Worm (Caenorhabditis elegans): Measurements from ENCODE around the gene W07G4.2.

Gene W07G4.2

ce11 chrV:13006754-13007153 lies 29.6 kb downstream of the W07G4.2 start:
- TF ChIP-seq pha-2 (tag; optimal IDR thresholded peaks at IDR 0.05) (no peak), hlh-6 (tag; optimal IDR thresholded peaks at IDR 0.05) (no peak), nfya-1 (tag; optimal IDR thresholded peaks at IDR 0.05) (no peak), ceh-14 (tag; optimal IDR thresholded peaks at IDR 0.05) (no peak), Y22D7AL.16 (tag; optimal IDR thresholded peaks at IDR 0.05) (no peak), pag-3 (tag; optimal IDR thresholded peaks at IDR 0.05; ENCODE audit: borderline replicate concordance) (no peak)

ce11 chrV:13004374-13004773 lies 32.0 kb downstream of the W07G4.2 start:
- no peak for TF ChIP-seq pha-4 (tag; optimal IDR thresholded peaks at IDR 0.05)
- no peak for TF ChIP-seq ceh-24 (tag; optimal IDR thresholded peaks at IDR 0.05)
- TF ChIP-seq ceh-2 (tag; optimal IDR thresholded peaks at IDR 0.05), result no peak
- no peak for TF ChIP-seq fkh-10 (GFP tag; optimal IDR thresholded peaks at IDR 0.05)
- TF ChIP-seq fax-1 (tag; optimal IDR thresholded peaks at IDR 0.05), result no peak
- no peak for TF ChIP-seq hlh-13 (GFP tag; optimal IDR thresholded peaks at IDR 0.05)
- TF ChIP-seq ama-1 (optimal IDR thresholded peaks at IDR 0.05), result no peak
- TF ChIP-seq K02D7.2 (tag; optimal IDR thresholded peaks at IDR 0.05), result no peak
- TF ChIP-seq T23F11.4 (GFP tag; optimal IDR thresholded peaks at IDR 0.05), result no peak

ce11 chrV:13003378-13003777 lies 33.0 kb downstream of the W07G4.2 start:
- TF ChIP-seq unc-86 (tag; optimal IDR thresholded peaks at IDR 0.05), result peak; percentile 85
- peak; percentile 76 for TF ChIP-seq dve-1 (tag; optimal IDR thresholded peaks at IDR 0.05)
- TF ChIP-seq pha-2 (tag; optimal IDR thresholded peaks at IDR 0.05), result peak; percentile 67
- TF ChIP-seq ets-4 (tag; optimal IDR thresholded peaks at IDR 0.05), result peak; percentile 44
- TF ChIP-seq tbx-7 (tag; optimal IDR thresholded peaks at IDR 0.05), result peak; percentile 1
- TF ChIP-seq ceh-48 (tag; optimal IDR thresholded peaks at IDR 0.05), result peak; percentile 71
- peak; percentile 82 for TF ChIP-seq ceh-18 (tag; optimal IDR thresholded peaks at IDR 0.05)
- TF ChIP-seq fkh-10 (GFP tag; optimal IDR thresholded peaks at IDR 0.05), result no peak
- no peak for TF ChIP-seq ceh-22 (tag; optimal IDR thresholded peaks at IDR 0.05)
- peak; percentile 55 for TF ChIP-seq ceh-24 (tag; optimal IDR thresholded peaks at IDR 0.05)
- TF ChIP-seq hlh-8 (tag; optimal IDR thresholded peaks at IDR 0.05), result peak; percentile 75
- TF ChIP-seq ceh-2 (tag; optimal IDR thresholded peaks at IDR 0.05), result peak; percentile 73
- TF ChIP-seq elt-4 (tag; optimal IDR thresholded peaks at IDR 0.05), result no peak
- peak; percentile 65 for TF ChIP-seq eyg-1 (tag; optimal IDR thresholded peaks at IDR 0.05)
- peak; percentile 49 for TF ChIP-seq lim-6 (tag; optimal IDR thresholded peaks at IDR 0.05)
- TF ChIP-seq pha-4 (tag; optimal IDR thresholded peaks at IDR 0.05), result no peak
- TF ChIP-seq nhr-232 (tag; optimal IDR thresholded peaks at IDR 0.05), result peak; percentile 84
- TF ChIP-seq nhr-11 (tag; optimal IDR thresholded peaks at IDR 0.05), result no peak
- TF ChIP-seq ttx-3 (tag; optimal IDR thresholded peaks at IDR 0.05), result peak; percentile 74
- TF ChIP-seq ama-1 (optimal IDR thresholded peaks at IDR 0.05), result no peak
- peak; percentile 59 for TF ChIP-seq npax-4 (tag; optimal IDR thresholded peaks at IDR 0.05)
- TF ChIP-seq odd-2 (tag; optimal IDR thresholded peaks at IDR 0.05), result peak; percentile 11
- TF ChIP-seq pax-1 (tag; optimal IDR thresholded peaks at IDR 0.05), result no peak
- TF ChIP-seq sox-4 (tag; optimal IDR thresholded peaks at IDR 0.05), result peak; percentile 89
- peak; percentile 86 for TF ChIP-seq fax-1 (tag; optimal IDR thresholded peaks at IDR 0.05)
- TF ChIP-seq elt-2 (tag; optimal IDR thresholded peaks at IDR 0.05), result peak; percentile 84
- peak; percentile 87 for TF ChIP-seq che-1 (tag; optimal IDR thresholded peaks at IDR 0.05)
- TF ChIP-seq hlh-30 (tag; optimal IDR thresholded peaks at IDR 0.05; ENCODE audit: insufficient read depth), result peak; percentile 12
- peak; percentile 87 for TF ChIP-seq fkh-6 (tag; optimal IDR thresholded peaks at IDR 0.05)
- peak; percentile 76 for TF ChIP-seq sdc-2 (tag; optimal IDR thresholded peaks at IDR 0.05)
- no peak for TF ChIP-seq mec-3 (tag; optimal IDR thresholded peaks at IDR 0.05; ENCODE audit: borderline replicate concordance)
- peak; percentile 78 for TF ChIP-seq hlh-13 (GFP tag; optimal IDR thresholded peaks at IDR 0.05)
- peak; percentile 78 for TF ChIP-seq ceh-9 (tag; optimal IDR thresholded peaks at IDR 0.05)
- peak; percentile 83 for TF ChIP-seq F13H6.1 (tag; optimal IDR thresholded peaks at IDR 0.05)
- peak; percentile 85 for TF ChIP-seq C38D4.7 (GFP tag; optimal IDR thresholded peaks at IDR 0.05)
- peak; percentile 66 for TF ChIP-seq pag-3 (tag; optimal IDR thresholded peaks at IDR 0.05; ENCODE audit: borderline replicate concordance)
- peak; percentile 74 for TF ChIP-seq lin-11 (tag; optimal IDR thresholded peaks at IDR 0.05)
- TF ChIP-seq unc-55 (GFP tag; optimal IDR thresholded peaks at IDR 0.05), result no peak
- TF ChIP-seq nfya-1 (tag; optimal IDR thresholded peaks at IDR 0.05), result peak; percentile 47
- peak; percentile 82 for TF ChIP-seq ceh-14 (tag; optimal IDR thresholded peaks at IDR 0.05)
- TF ChIP-seq ceh-45 (GFP tag; IDR thresholded peaks at IDR 0.05), result peak; percentile 83
- peak; percentile 81 for TF ChIP-seq unc-3 (GFP tag; conservative IDR thresholded peaks at IDR 0.05)
- peak; percentile 69 for TF ChIP-seq unc-3 (tag; optimal IDR thresholded peaks at IDR 0.05)
- TF ChIP-seq ceh-6 (GFP tag; optimal IDR thresholded peaks at IDR 0.05), result peak; percentile 83
